Worm (Caenorhabditis elegans) whole organism, midembryonic: ENCODE measurements around the gene cox-6B.

Experiments
- T22C8.4 ChIP-seq: fragments of 200-800 bp; sonication (Bioruptor generic); IDR thresholded peaks from 2 replicates; pipeline ENCODE4 v1.3.6; 2022; ENCODE audit warnings: missing genetic modification characterization, missing compliant biosample characterization
- flt-1 ChIP-seq: fragments of 200-800 bp; sonication (Bioruptor generic); IDR thresholded peaks from 2 replicates; pipeline ENCODE4 v1.3.6; 2022; ENCODE audit warnings: missing genetic modification characterization, missing compliant biosample characterization
- klf-2 ChIP-seq: fragments of 200-800 bp; sonication (Bioruptor generic); conservative IDR thresholded peaks from 2 replicates; pipeline ENCODE4 v1.3.6; 2022; ENCODE audit warnings: missing genetic modification reagents, missing genetic modification characterization, missing compliant biosample characterization
- med-1 ChIP-seq: sonication (generic microtip); optimal IDR thresholded peaks from 2 replicates; lab custom pipeline; 2017; ENCODE audit warnings: missing genetic modification characterization, mild to moderate bottlenecking, missing compliant biosample characterization, antibody characterized with exemption, missing genetic modification reagents; ENCODE audit not compliant: insufficient read depth
- ref-1 ChIP-seq: fragments of 200-800 bp; sonication (Bioruptor generic); conservative IDR thresholded peaks from 2 replicates; pipeline ENCODE4 v1.3.6; 2022; ENCODE audit warnings: missing genetic modification reagents, missing genetic modification characterization, missing compliant biosample characterization
- ztf-23 ChIP-seq: fragments of 200-800 bp; sonication (Bioruptor generic); IDR thresholded peaks from 2 replicates; pipeline ENCODE4 v1.3.6; 2022; ENCODE audit warnings: missing genetic modification reagents, missing genetic modification characterization, missing compliant biosample characterization

ce11 chrIII:2676097-2676496, 23.4 kb upstream of the cox-6B start:
- TF ChIP-seq klf-2 (GFP tag; lab: Robert Waterston, UW) (no peak), T22C8.4 (GFP tag; lab: Robert Waterston, UW) (no peak), ztf-23 (no peak), med-1 (no peak), flt-1 (GFP tag; lab: Robert Waterston, UW) (no peak), ref-1 (GFP tag; lab: Robert Waterston, UW) (no peak)
